Worm (Caenorhabditis elegans) whole organism, late embryonic: ENCODE results near the gene ZK355.2.

Source experiments
- K02D7.2 ChIP-seq: sonication (generic microtip); optimal IDR thresholded peaks from 2 replicates; lab custom pipeline; 2017; ENCODE audit warnings: mild to moderate bottlenecking, missing genetic modification characterization, missing compliant biosample characterization
- ama-1 ChIP-seq: fragments of 150-350 bp; optimal IDR thresholded peaks from 2 replicates; lab custom pipeline; 2014
- ceh-48 ChIP-seq: sonication (generic microtip); optimal IDR thresholded peaks from 2 replicates; lab custom pipeline; 2016; ENCODE audit warnings: missing genetic modification characterization, inconsistent platforms, missing compliant biosample characterization
- eyg-1 ChIP-seq: sonication (generic microtip); optimal IDR thresholded peaks from 2 replicates; lab custom pipeline; 2016; ENCODE audit warnings: missing genotype, missing genetic modification characterization, missing compliant biosample characterization
- nhr-11 ChIP-seq: fragments of 150-350 bp; optimal IDR thresholded peaks from 2 replicates; lab custom pipeline; 2014; ENCODE audit warnings: missing biosample characterization, missing genetic modification characterization
- nhr-232 ChIP-seq: sonication (generic microtip); optimal IDR thresholded peaks from 2 replicates; lab custom pipeline; 2016; ENCODE audit warnings: missing genetic modification characterization, missing compliant biosample characterization
- npax-4 ChIP-seq: sonication (generic microtip); optimal IDR thresholded peaks from 2 replicates; lab custom pipeline; 2016; ENCODE audit warnings: missing genetic modification characterization, missing compliant biosample characterization
- pqm-1 ChIP-seq: sonication (generic microtip); optimal IDR thresholded peaks from 2 replicates; lab custom pipeline; 2016; ENCODE audit warnings: missing genetic modification characterization, missing compliant biosample characterization
- sdc-2 ChIP-seq: sonication (generic microtip); optimal IDR thresholded peaks from 2 replicates; lab custom pipeline; 2016; ENCODE audit warnings: missing genotype, missing genetic modification characterization, missing compliant biosample characterization
- sox-4 ChIP-seq: sonication (generic microtip); optimal IDR thresholded peaks from 2 replicates; lab custom pipeline; 2017; ENCODE audit warnings: mild to moderate bottlenecking, missing genetic modification characterization, inconsistent platforms, missing compliant biosample characterization
- unc-3 ChIP-seq, 2 experiments: fragments of 200-800 bp in 1 of 2; sonication (Bioruptor generic) in 1 of 2; sonication (generic microtip) in 1 of 2; conservative IDR thresholded peaks in 1 of 2; optimal IDR thresholded peaks in 1 of 2; 2 replicates each; pipeline versions ENCODE4 v1.3.6 to Lab custom; 2016 to 2022; ENCODE audit warnings: missing compliant biosample characterization in 2 of 2, missing genetic modification characterization in 2 of 2, missing genetic modification reagents in 1 of 2

DNA sequence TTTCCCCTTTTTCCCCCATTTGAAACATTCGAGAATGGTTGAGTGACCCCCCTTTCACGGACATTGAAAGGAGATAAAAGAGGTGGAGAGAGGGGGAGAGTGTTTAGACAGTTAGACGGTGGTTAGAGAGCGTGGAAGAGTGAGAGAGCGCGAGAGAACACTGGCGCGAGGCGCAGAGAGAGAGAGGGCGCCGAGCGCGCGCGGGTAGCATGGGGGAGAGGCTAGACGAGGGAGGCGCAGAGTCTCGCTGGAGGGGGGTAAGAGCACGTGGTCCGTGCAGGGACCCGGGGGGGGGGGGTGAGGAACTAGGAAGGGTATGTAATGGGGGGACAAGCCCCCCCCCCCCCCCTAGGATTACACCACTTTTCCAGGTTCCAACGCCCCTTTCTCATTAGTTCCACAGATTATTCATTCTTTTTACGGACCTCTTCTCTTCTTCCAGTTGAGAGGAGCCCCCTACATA lies 50.3 kb downstream of the ZK355.2 start:
- no peak for TF ChIP-seq nhr-232 (tag; lab: Kevin White, UChicago)
- no peak for TF ChIP-seq pqm-1 (tag; lab: Kevin White, UChicago)
- TF ChIP-seq sox-4 (tag; lab: Kevin White, UChicago): peak; percentile 42
- TF ChIP-seq K02D7.2 (tag; lab: Kevin White, UChicago): no peak
- 0 out of 2 replicates have a peak, but pooled peaks have one; percentile 4 for TF ChIP-seq unc-3 (GFP tag; conservative IDR thresholded peaks at IDR 0.05; lab: Robert Waterston, UW)
- TF ChIP-seq unc-3 (tag; optimal IDR thresholded peaks at IDR 0.05; lab: Kevin White, UChicago): no peak
- no peak for TF ChIP-seq sdc-2 (tag; lab: Kevin White, UChicago)
- TF ChIP-seq nhr-11: no peak
- TF ChIP-seq npax-4 (tag; lab: Kevin White, UChicago): no peak
- TF ChIP-seq eyg-1 (tag; lab: Kevin White, UChicago): no peak
- no peak for TF ChIP-seq ama-1 (lab: Kevin White, UChicago)
- no peak for TF ChIP-seq ceh-48 (tag; lab: Kevin White, UChicago)
